Comparison of ENCODE assay signal across 1 fruit fly cellular context in the genomic region with DNA sequence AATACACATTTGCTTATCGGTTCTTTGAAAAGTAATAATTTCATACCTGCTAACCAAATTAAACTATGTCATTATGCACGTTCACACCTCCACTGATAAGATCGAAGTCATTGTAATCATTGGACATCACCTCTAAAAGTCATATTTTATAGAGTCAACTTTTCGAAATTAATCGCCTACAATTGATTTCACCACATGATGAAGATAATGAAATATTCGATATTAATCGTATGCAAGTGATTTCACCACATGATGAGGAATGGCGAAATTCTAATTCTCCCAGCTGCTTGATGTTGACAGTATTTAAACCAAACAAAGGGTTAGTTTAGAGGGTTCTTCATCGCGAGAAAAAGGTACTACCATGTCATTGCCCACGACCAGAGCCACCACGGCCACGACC.
TF ChIP-seq lines count a peak whose summit lies in the region.

TSS of gene CG18596 (plus strand) at position 250 of the 400 bp plus-strand sequence.

TF ChIP-seq in whole organism, embryonic, 481 proteins besides CTCF, POLR2A, EP300 and RAD21 (continued from another document):
- TF ChIP-seq hbn (GFP tag; IDR thresholded peaks at IDR 0.05; lab: Robert Waterston, UW; ENCODE audit: partially characterized antibody) (peak; percentile 95), vnd (GFP tag; IDR thresholded peaks at IDR 0.05; lab: Robert Waterston, UW; ENCODE audit: partially characterized antibody) (peak; percentile 92), Kr (GFP tag; optimal IDR thresholded peaks at IDR 0.05; lab: Kevin White, UChicago) (peak; percentile 38), CG14710 (tag; optimal IDR thresholded peaks at IDR 0.05; lab: Kevin White, UChicago) (peak; percentile 43), CG34376 (GFP tag; optimal IDR thresholded peaks at IDR 0.05; lab: Kevin White, UChicago) (no peak), fu2 (GFP tag; optimal IDR thresholded peaks at IDR 0.05; lab: Kevin White, UChicago) (no peak), ems (GFP tag; optimal IDR thresholded peaks at IDR 0.05; lab: Kevin White, UChicago) (no peak), Abd-B (GFP tag; optimal IDR thresholded peaks at IDR 0.05; lab: Kevin White, UChicago) (no peak), z (GFP tag; IDR thresholded peaks at IDR 0.05; lab: Robert Waterston, UW) (0 out of 3 replicates have a peak, but pooled peaks have one; percentile 5), chm (GFP tag; IDR thresholded peaks at IDR 0.05; lab: Robert Waterston, UW) (0 out of 2 replicates have a peak, but pooled peaks have one; percentile 41), CG2129 (GFP tag; IDR thresholded peaks at IDR 0.05; lab: Robert Waterston, UW; ENCODE audit: partially characterized antibody) (peak; percentile 95), crp (GFP tag; optimal IDR thresholded peaks at IDR 0.05; lab: Kevin White, UChicago) (peak in 1 of 2 experiments; percentile 73), trem (tag; optimal IDR thresholded peaks at IDR 0.05; lab: Kevin White, UChicago) (peak; percentile 64), CG6791 (GFP tag; IDR thresholded peaks at IDR 0.05; lab: Robert Waterston, UW; ENCODE audit: partially characterized antibody) (peak; percentile 85), CG8089 (GFP tag; optimal IDR thresholded peaks at IDR 0.05; lab: Kevin White, UChicago) (no peak), pho (GFP tag; optimal IDR thresholded peaks at IDR 0.05; lab: Kevin White, UChicago) (no peak), Med (GFP tag; lab: Kevin White, UChicago) (peak; percentile 55), CG10959 (GFP tag; IDR thresholded peaks at IDR 0.05; lab: Robert Waterston, UW) (no peak), pzg (GFP tag; optimal IDR thresholded peaks at IDR 0.05; lab: Kevin White, UChicago) (peak; percentile 60), nerfin-2 (GFP tag; IDR thresholded peaks at IDR 0.05; lab: Robert Waterston, UW; ENCODE audit: partially characterized antibody) (peak; percentile 91), bbx (GFP tag; IDR thresholded peaks at IDR 0.05; lab: Robert Waterston, UW; ENCODE audit: partially characterized antibody) (peak; percentile 93), Dll (GFP tag; IDR thresholded peaks at IDR 0.05; lab: Robert Waterston, UW; ENCODE audit: partially characterized antibody) (peak; percentile 98), HLH4C (GFP tag; IDR thresholded peaks at IDR 0.05; lab: Robert Waterston, UW; ENCODE audit: partially characterized antibody) (peak; percentile 90), E2f2 (GFP tag; IDR thresholded peaks at IDR 0.05; lab: Robert Waterston, UW) (peak; percentile 86), Dref (GFP tag; IDR thresholded peaks at IDR 0.05; lab: Robert Waterston, UW) (peak; percentile 64), Drgx (GFP tag; IDR thresholded peaks at IDR 0.05; lab: Robert Waterston, UW) (no peak), CG13775 (GFP tag; optimal IDR thresholded peaks at IDR 0.05; lab: Kevin White, UChicago) (no peak), Sry-δ (GFP tag; optimal IDR thresholded peaks at IDR 0.05; lab: Kevin White, UChicago) (peak; percentile 78), sna (GFP tag; IDR thresholded peaks at IDR 0.05; lab: Robert Waterston, UW; ENCODE audit: partially characterized antibody) (peak; percentile 97), CG30020 (tag; optimal IDR thresholded peaks at IDR 0.05; lab: Kevin White, UChicago) (no peak), CG1603 (tag; optimal IDR thresholded peaks at IDR 0.05; lab: Kevin White, UChicago) (peak; percentile 32), unc-4 (GFP tag; IDR thresholded peaks at IDR 0.05; lab: Robert Waterston, UW; ENCODE audit: partially characterized antibody) (peak; percentile 95), BEAF-32 (GFP tag; optimal IDR thresholded peaks at IDR 0.05; lab: Kevin White, UChicago) (peak; percentile 88), Doc3 (GFP tag; IDR thresholded peaks at IDR 0.05; lab: Robert Waterston, UW; ENCODE audit: partially characterized antibody) (peak; percentile 96), CG16813 (GFP tag; IDR thresholded peaks at IDR 0.05; lab: Robert Waterston, UW; ENCODE audit: partially characterized antibody) (peak; percentile 92), MESR4 (GFP tag; optimal IDR thresholded peaks at IDR 0.05; lab: Kevin White, UChicago) (peak; percentile 60), CG15514 (GFP tag; optimal IDR thresholded peaks at IDR 0.05; lab: Kevin White, UChicago) (peak; percentile 29), knrl (GFP tag; IDR thresholded peaks at IDR 0.05; lab: Robert Waterston, UW; ENCODE audit: partially characterized antibody) (peak; percentile 94), eve (GFP tag; optimal IDR thresholded peaks at IDR 0.05; lab: Kevin White, UChicago) (no peak), chinmo (GFP tag; IDR thresholded peaks at IDR 0.05; lab: Robert Waterston, UW; ENCODE audit: partially characterized antibody) (peak; percentile 42; the same call in 2 of the 4 replicates)
